Worm (Caenorhabditis elegans): ENCODE results near the gene F46C5.7.

DNA sequence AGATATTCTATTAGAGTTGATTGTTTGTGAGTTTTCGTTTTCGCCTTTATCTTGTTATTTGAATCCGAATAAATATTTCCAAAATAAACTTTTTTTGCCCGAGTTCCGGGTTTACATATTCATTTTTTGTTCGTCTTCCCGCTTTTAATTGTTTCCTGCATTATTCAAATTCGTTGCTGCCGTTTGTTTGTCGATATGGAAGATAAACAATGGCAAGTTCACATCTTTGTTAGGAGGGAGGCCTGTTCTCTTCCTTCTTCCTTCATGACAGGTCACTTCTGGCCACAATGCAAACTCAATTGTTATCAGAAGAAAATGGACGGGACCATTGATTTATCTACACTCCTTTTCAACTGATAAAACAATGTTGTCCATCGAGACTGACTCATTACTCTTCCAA, 50.5 kb downstream of the F46C5.7 start:
- TF ChIP-seq nhr-28 (tag; optimal IDR thresholded peaks at IDR 0.05): no peak
- TF ChIP-seq sem-2 (GFP tag; optimal IDR thresholded peaks at IDR 0.05): no peak
- no peak for TF ChIP-seq elt-3 (tag; optimal IDR thresholded peaks at IDR 0.05)
- TF ChIP-seq pha-4 (tag; optimal IDR thresholded peaks at IDR 0.05): no peak
